Fruit fly (Drosophila melanogaster): ENCODE measurements around the gene IntS14.

The IntS14 gene

DNA sequence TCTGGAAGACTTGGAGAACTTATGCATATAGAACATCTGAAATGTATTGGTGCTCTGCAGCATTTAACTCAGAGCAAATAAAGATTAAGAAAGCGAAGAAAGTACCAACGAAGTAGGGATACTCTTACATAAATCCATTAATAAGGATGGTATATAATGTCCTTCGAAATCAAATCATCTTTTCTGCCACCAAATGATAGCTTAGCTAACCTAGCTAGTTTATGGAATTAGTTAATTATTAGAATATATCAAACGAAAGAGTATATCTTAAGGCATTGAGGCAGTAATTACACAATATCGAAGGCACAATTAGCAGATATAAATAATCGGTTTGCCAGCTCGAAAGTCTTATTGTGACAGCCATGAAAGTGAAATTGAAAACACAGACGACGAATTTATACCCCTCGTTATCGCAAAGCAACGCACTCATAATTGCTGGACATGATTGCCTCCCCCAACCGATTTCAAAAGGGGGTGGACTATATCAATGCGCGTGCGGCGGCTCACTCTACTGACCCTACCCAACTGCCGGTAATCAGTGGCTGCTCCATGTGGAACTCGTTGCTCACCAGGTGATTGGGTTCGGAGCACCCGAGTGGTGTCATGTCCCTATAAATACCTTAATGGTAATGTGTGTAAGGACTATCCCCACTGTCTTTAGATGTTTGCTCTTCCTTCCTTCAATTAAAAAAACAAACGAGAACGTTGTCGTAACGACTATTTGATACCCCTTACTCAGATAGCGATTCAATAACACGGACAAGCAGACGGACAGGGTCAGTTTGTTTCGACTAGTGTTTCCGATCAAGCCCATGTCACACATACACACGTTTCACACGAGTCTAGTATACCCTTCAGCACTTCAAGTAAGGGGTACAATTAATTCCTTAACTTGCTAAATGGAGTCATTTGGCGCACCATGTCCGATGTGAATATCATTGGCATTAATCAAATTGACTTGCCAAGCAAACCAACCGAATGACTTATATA lies 19.6 kb upstream of the IntS14 start:
- TF ChIP-seq CG12605 (GFP tag; IDR thresholded peaks at IDR 0.05) (no peak), CG13204 (GFP tag; optimal IDR thresholded peaks at IDR 0.05) (no peak), rn (GFP tag; IDR thresholded peaks at IDR 0.05) (0 out of 2 replicates have a peak, but pooled peaks have one; percentile 36), CG32121 (GFP tag; IDR thresholded peaks at IDR 0.05) (peak; percentile 56; the same call in 1 of the 2 replicates), Snoo (tag; optimal IDR thresholded peaks at IDR 0.05) (peak; percentile 83), CG9948 (tag; optimal IDR thresholded peaks at IDR 0.05) (peak; percentile 64), CG15710 (tag; optimal IDR thresholded peaks at IDR 0.05) (peak; percentile 76), CG14655 (GFP tag; optimal IDR thresholded peaks at IDR 0.05) (no peak), CG8301 (tag; optimal IDR thresholded peaks at IDR 0.05) (no peak), CG17806 (tag; optimal IDR thresholded peaks at IDR 0.05) (peak; percentile 70), EcR (GFP tag; optimal IDR thresholded peaks at IDR 0.05) (peak; percentile 0), Pif1B (GFP tag; optimal IDR thresholded peaks at IDR 0.05) (peak; percentile 67), Ets98B (GFP tag; IDR thresholded peaks at IDR 0.05) (peak; percentile 54), CG8159 (tag; optimal IDR thresholded peaks at IDR 0.05) (peak; percentile 77), fd96Ca (GFP tag; IDR thresholded peaks at IDR 0.05) (no peak), CG10348 (GFP tag; IDR thresholded peaks at IDR 0.05) (no peak), gl (tag; optimal IDR thresholded peaks at IDR 0.05) (peak; percentile 30), D1 (tag; optimal IDR thresholded peaks at IDR 0.05) (no peak), CG4496 (GFP tag; IDR thresholded peaks at IDR 0.05) (peak; percentile 64; the same call in 1 of the 3 replicates), CG34367 (tag; optimal IDR thresholded peaks at IDR 0.05) (peak; percentile 52), Pif1A (GFP tag; optimal IDR thresholded peaks at IDR 0.05) (no peak)

DNA sequence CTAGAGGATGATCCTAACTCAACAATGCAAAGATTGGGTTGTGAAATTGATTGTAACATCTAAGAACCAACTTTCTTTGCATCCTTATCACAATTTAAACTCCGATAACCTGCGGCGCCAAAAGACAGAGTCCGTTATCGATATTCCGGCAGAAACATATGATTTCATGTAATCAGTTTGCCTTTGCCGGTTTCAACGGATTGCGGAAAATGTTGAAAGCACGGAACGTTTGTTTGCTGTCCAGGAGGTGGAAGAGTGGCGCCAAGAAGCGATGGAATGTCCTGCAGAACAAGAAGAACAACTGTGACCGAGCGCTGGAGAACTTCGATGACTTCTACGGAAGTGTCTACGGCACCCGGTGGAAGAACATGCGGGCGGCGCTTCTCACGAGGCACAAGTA lies 16.6 kb upstream of the IntS14 start:
- TF ChIP-seq CG34367 (tag; optimal IDR thresholded peaks at IDR 0.05) (no peak), CG8301 (tag; optimal IDR thresholded peaks at IDR 0.05) (no peak), CG14655 (GFP tag; optimal IDR thresholded peaks at IDR 0.05) (no peak), Pif1B (GFP tag; optimal IDR thresholded peaks at IDR 0.05) (no peak), CG10348 (GFP tag; IDR thresholded peaks at IDR 0.05) (no peak), CG15710 (tag; optimal IDR thresholded peaks at IDR 0.05) (no peak), CG17806 (tag; optimal IDR thresholded peaks at IDR 0.05) (no peak), CG12605 (GFP tag; IDR thresholded peaks at IDR 0.05) (no peak)

DNA sequence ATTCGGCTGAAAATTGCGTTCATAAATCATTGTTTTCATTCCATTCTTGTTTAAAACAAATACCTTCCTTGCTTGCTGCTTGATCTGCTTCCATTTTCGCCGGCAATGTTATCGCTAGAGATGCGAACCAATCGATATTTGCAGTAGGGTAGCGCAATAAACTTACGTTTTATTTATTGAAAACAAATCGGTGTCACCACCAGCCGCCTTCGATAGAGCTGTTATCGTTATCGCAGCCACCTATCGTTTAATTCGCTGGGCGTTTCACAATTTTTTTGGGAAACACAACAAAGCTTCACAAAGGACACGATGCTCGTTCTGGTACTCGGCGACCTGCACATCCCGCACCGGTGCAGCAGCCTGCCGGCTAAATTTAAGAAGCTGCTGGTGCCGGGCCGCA lies 13.7 kb upstream of the IntS14 start, which contains the start of the genes Tfb4 and Vps29:
Gene Tfb4, minus strand, starts transcription at position 124 of the 400 bp plus-strand sequence.
Gene Vps29, plus strand, starts transcription at position 213 of the 400 bp plus-strand sequence.
- TF ChIP-seq CG4496 (GFP tag; IDR thresholded peaks at IDR 0.05): peak; percentile 69
- peak; percentile 51 for TF ChIP-seq Ets98B (GFP tag; IDR thresholded peaks at IDR 0.05)
- TF ChIP-seq CG13204 (GFP tag; optimal IDR thresholded peaks at IDR 0.05): no peak
- TF ChIP-seq rn (GFP tag; IDR thresholded peaks at IDR 0.05): no peak; the same call in 1 of the 2 replicates
- no peak for TF ChIP-seq EcR (GFP tag; optimal IDR thresholded peaks at IDR 0.05)
- TF ChIP-seq CG15710 (tag; optimal IDR thresholded peaks at IDR 0.05): peak; percentile 0
- peak; percentile 47; the same call in 1 of the 3 replicates for TF ChIP-seq fd96Ca (GFP tag; IDR thresholded peaks at IDR 0.05)
- no peak for TF ChIP-seq CG10348 (GFP tag; IDR thresholded peaks at IDR 0.05)
- TF ChIP-seq CG34367 (tag; optimal IDR thresholded peaks at IDR 0.05): no peak
- TF ChIP-seq CG32121 (GFP tag; IDR thresholded peaks at IDR 0.05): peak; percentile 30; the same call in 1 of the 2 replicates
- no peak for TF ChIP-seq CG9948 (tag; optimal IDR thresholded peaks at IDR 0.05)
- no peak for TF ChIP-seq D1 (tag; optimal IDR thresholded peaks at IDR 0.05)

DNA sequence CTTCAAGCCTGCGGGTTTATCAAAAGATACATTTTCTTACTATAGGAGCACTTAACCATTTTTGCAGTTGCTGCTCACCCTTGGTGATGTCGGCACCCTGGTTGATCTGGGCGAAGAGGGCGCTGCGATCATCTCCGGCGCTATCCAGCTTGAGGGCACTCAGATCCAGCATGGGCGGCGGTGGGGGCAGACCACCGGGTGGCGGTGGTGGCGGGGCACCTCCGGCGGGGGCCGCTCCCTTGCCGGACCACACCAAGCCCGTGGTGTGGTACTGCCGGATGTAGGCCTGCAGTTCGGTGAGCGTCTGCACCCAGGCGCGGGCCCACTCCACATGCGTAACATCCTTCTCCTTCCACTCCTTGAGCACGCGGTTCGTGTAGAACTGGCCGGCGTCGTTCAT lies 11.6 kb upstream of the IntS14 start:
- no peak for TF ChIP-seq CG8159 (tag; optimal IDR thresholded peaks at IDR 0.05)
- TF ChIP-seq CG34367 (tag; optimal IDR thresholded peaks at IDR 0.05): no peak
- no peak for TF ChIP-seq CG32121 (GFP tag; IDR thresholded peaks at IDR 0.05)
- no peak for TF ChIP-seq Snoo (tag; optimal IDR thresholded peaks at IDR 0.05)
- TF ChIP-seq CG17806 (tag; optimal IDR thresholded peaks at IDR 0.05): no peak
- no peak for TF ChIP-seq CG15710 (tag; optimal IDR thresholded peaks at IDR 0.05)
- TF ChIP-seq CG10348 (GFP tag; IDR thresholded peaks at IDR 0.05): no peak
- no peak for TF ChIP-seq CG4496 (GFP tag; IDR thresholded peaks at IDR 0.05)
- TF ChIP-seq CG9948 (tag; optimal IDR thresholded peaks at IDR 0.05): no peak
- no peak for TF ChIP-seq CG12605 (GFP tag; IDR thresholded peaks at IDR 0.05)
- no peak for TF ChIP-seq Pif1B (GFP tag; optimal IDR thresholded peaks at IDR 0.05)
- no peak for TF ChIP-seq fd96Ca (GFP tag; IDR thresholded peaks at IDR 0.05)

DNA sequence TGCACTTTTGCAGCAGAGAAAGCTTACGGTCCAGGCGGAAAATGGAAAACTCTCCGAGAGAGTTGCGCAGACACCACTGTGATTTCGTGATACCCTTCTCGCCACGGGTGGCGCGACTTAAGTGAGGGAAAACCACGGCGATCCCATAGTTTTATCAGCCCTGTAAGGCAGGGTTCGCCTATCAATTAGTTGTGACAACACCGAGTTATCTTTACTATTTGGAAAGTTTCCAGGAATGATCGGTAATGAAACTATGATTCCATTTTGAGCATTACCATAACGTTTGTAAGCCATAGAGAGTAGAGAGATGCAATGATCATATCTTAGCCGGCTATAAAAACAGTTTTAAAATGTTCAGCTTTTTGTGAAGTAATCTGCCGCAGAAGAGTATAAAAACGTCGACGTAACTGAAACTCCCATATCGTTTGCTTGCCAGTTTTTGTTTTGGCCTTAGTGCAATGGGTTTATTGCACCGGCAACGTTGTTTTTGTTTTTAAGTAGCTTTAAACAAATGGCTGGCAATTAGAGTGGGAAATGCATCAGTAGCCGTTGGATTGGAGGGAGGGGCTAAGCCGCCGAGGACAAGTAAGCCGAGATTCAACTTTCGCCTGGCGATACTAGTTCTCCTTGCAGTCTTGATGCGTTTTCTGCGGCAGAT lies 7.5 kb upstream of the IntS14 start:
- no peak for TF ChIP-seq EcR (GFP tag; optimal IDR thresholded peaks at IDR 0.05)
- no peak for TF ChIP-seq CG4496 (GFP tag; IDR thresholded peaks at IDR 0.05)
- no peak for TF ChIP-seq gl (tag; optimal IDR thresholded peaks at IDR 0.05)
- no peak for TF ChIP-seq Pif1A (GFP tag; optimal IDR thresholded peaks at IDR 0.05)
- TF ChIP-seq CG9948 (tag; optimal IDR thresholded peaks at IDR 0.05): no peak
- no peak for TF ChIP-seq CG8159 (tag; optimal IDR thresholded peaks at IDR 0.05)

DNA sequence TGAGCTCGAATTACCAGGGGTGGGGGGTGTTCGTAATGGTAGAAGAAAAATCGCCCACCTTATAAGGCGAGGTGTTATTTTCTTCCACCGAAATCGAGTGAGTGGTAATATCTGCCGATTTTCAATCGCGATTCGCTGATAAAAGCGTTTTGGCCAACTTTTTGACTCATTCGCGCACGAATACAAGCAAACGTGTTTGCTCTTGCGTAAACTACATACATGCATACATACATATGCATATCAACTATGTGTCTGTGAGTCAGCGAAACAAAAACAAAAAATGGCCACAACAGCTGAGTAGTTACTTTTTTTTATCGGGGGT lies 6.9 kb upstream of the IntS14 start:
- TF ChIP-seq Ets98B (GFP tag; IDR thresholded peaks at IDR 0.05): no peak
- peak; percentile 5 for TF ChIP-seq CG15710 (tag; optimal IDR thresholded peaks at IDR 0.05)
